Worm (Caenorhabditis elegans) whole organism, young adult: ENCODE results near the gene comt-3.

ENCODE experiments used
- F49E8.2 ChIP-seq: sonication (generic microtip); optimal IDR thresholded peaks from 3 replicates; lab custom pipeline; 2017; ENCODE audit warnings: missing genetic modification characterization, mild to moderate bottlenecking, missing compliant biosample characterization, antibody characterized with exemption, moderate library complexity; ENCODE audit not compliant: insufficient read depth
- attf-5 ChIP-seq: fragments of 200-800 bp; sonication (Bioruptor generic); optimal IDR thresholded peaks from 2 replicates; lab custom pipeline; 2018; ENCODE audit warnings: mild to moderate bottlenecking, missing genetic modification characterization, missing compliant biosample characterization
- fkh-3 ChIP-seq: sonication (generic microtip); optimal IDR thresholded peaks from 2 replicates; lab custom pipeline; 2016; ENCODE audit warnings: mild to moderate bottlenecking, missing genetic modification characterization, missing compliant biosample characterization
- pha-4 ChIP-seq: fragments of 150-350 bp; sonication (generic microtip); optimal IDR thresholded peaks from 2 replicates; lab custom pipeline; 2014; ENCODE audit warnings: missing biosample characterization, missing genetic modification reagents, missing genetic modification characterization
- unc-62 ChIP-seq: fragments of 150-350 bp; optimal IDR thresholded peaks from 2 replicates; lab custom pipeline; 2014; ENCODE audit warnings: missing biosample characterization, missing genetic modification reagents, missing genetic modification characterization

ce11 chrV:2008412-2008811 is 48.9 kb upstream of the comt-3 start:
- TF ChIP-seq F49E8.2 (tag; lab: Kevin White, UChicago) (peak; percentile 71), attf-5 (GFP tag; lab: Kevin White, UChicago) (peak; percentile 69), pha-4 (no peak), unc-62 (GFP tag; lab: Kevin White, UChicago) (no peak), fkh-3 (tag; lab: Kevin White, UChicago) (no peak)
